Worm (Caenorhabditis elegans): Measurements from ENCODE around the gene tmem-218.

DNA sequence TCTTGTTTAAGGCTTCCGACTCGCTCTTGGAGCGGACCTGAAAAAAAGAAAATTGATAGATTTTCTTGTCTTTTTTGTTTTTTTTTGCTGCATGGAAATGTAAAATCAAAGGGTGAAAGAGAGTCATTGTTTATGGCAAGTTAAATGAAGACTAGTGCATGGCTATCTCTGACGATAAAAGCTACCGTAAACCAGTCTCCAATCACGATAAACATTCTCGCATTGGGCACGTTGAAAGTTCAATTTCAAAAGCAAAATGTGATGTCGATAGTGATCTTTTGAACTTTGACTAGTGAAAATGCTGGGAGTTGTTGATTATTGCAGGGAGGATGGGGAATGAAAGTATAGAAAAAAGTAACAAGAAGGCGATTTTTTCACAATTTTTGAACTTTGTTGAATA is 22.9 kb upstream of the tmem-218 start:
- TF ChIP-seq cog-1 (tag; optimal IDR thresholded peaks at IDR 0.05) = no peak
- no peak for TF ChIP-seq ztf-29 (GFP tag; IDR thresholded peaks at IDR 0.05)
- TF ChIP-seq ztf-23 (GFP tag; IDR thresholded peaks at IDR 0.05) = no peak
- TF ChIP-seq T22C8.4 (GFP tag; IDR thresholded peaks at IDR 0.05) = no peak
- TF ChIP-seq med-1 (GFP tag; optimal IDR thresholded peaks at IDR 0.05; ENCODE audit: insufficient read depth) = no peak
- no peak for TF ChIP-seq klf-2 (GFP tag; conservative IDR thresholded peaks at IDR 0.05)
